Fruit fly (Drosophila melanogaster) whole organism, embryonic: ENCODE measurements around the gene CG7080.

Source experiments
- Blimp-1 ChIP-seq: fragments of 200-800 bp; sonication (Bioruptor generic); optimal IDR thresholded peaks from 3 replicates; lab custom pipeline; 2018; ENCODE audit warnings: missing biosample characterization, missing genetic modification characterization, mild to moderate bottlenecking, moderate library complexity, missing genetic modification reagents
- CG10147 ChIP-seq: fragments of 200-800 bp; sonication (Bioruptor generic); optimal IDR thresholded peaks from 2 replicates; lab custom pipeline; 2019; ENCODE audit warnings: missing biosample characterization, mild to moderate bottlenecking, missing genetic modification characterization, moderate library complexity
- CG10267 ChIP-seq: fragments of 200-800 bp; sonication (Bioruptor generic); optimal IDR thresholded peaks from 2 replicates; lab custom pipeline; 2018; ENCODE audit warnings: missing biosample characterization, mild to moderate bottlenecking, missing genetic modification characterization, moderate library complexity
- CG1233 ChIP-seq: fragments of 200-800 bp; sonication (Bioruptor generic); optimal IDR thresholded peaks from 4 replicates; lab custom pipeline; 2018; ENCODE audit warnings: missing biosample characterization, mild to moderate bottlenecking, missing genetic modification characterization
- CG13624 ChIP-seq: fragments of 200-800 bp; sonication (Bioruptor generic); optimal IDR thresholded peaks from 2 replicates; lab custom pipeline; 2016; ENCODE audit warnings: missing biosample characterization, missing genetic modification characterization
- CG13894 ChIP-seq: fragments of 200-800 bp; sonication (Bioruptor generic); optimal IDR thresholded peaks from 3 replicates; lab custom pipeline; 2018; ENCODE audit warnings: missing biosample characterization, mild to moderate bottlenecking, missing genetic modification characterization, moderate library complexity
- CG15601 ChIP-seq: fragments of 200-800 bp; sonication (Bioruptor generic); optimal IDR thresholded peaks from 3 replicates; lab custom pipeline; 2019; ENCODE audit warnings: missing biosample characterization, mild to moderate bottlenecking, missing genetic modification characterization, moderate library complexity
- CG17359 ChIP-seq: fragments of 200-800 bp; sonication (Bioruptor generic); optimal IDR thresholded peaks from 3 replicates; lab custom pipeline; 2018; ENCODE audit warnings: missing biosample characterization, mild to moderate bottlenecking, missing genetic modification characterization, moderate library complexity
- CG2202 ChIP-seq: fragments of 200-800 bp; sonication (Bioruptor generic); optimal IDR thresholded peaks from 2 replicates; lab custom pipeline; 2018; ENCODE audit warnings: missing biosample characterization, mild to moderate bottlenecking, missing genetic modification characterization
- CG32772 ChIP-seq: fragments of 200-800 bp; sonication (Bioruptor generic); IDR thresholded peaks from 2 replicates; pipeline ENCODE4 v1.3.6; 2022; ENCODE audit warnings: missing biosample characterization, missing genetic modification characterization
- CG8290 ChIP-seq, 3 experiments: fragments of 200-800 bp; sonication (Bioruptor generic); optimal IDR thresholded peaks; 2 replicates each; lab custom pipeline; 2016 to 2019; ENCODE audit warnings: missing biosample characterization in 3 of 3, missing genetic modification characterization in 3 of 3, mild to moderate bottlenecking in 2 of 3, moderate library complexity in 1 of 3
- CG8924 ChIP-seq: fragments of 200-800 bp; optimal IDR thresholded peaks from 3 replicates; lab custom pipeline; 2019; ENCODE audit warnings: missing biosample characterization, mild to moderate bottlenecking, missing genetic modification characterization, moderate library complexity
- CG9215 ChIP-seq: fragments of 200-800 bp; sonication (Bioruptor generic); IDR thresholded peaks from 2 replicates; pipeline ENCODE4 v1.3.6; 2022; ENCODE audit warnings: missing biosample characterization, missing genetic modification characterization
- CG9876 ChIP-seq: fragments of 200-800 bp; sonication (Bioruptor generic); optimal IDR thresholded peaks from 2 replicates; lab custom pipeline; 2016; ENCODE audit warnings: missing biosample characterization, missing genetic modification characterization
- Camta ChIP-seq: fragments of 200-800 bp; sonication (Bioruptor generic); optimal IDR thresholded peaks from 2 replicates; lab custom pipeline; 2016; ENCODE audit warnings: missing biosample characterization, missing genetic modification characterization
- Dll ChIP-seq: fragments of 200-800 bp; sonication (Bioruptor generic); IDR thresholded peaks from 4 replicates; pipeline ENCODE4 v1.3.6; 2022; ENCODE audit warnings: missing biosample characterization, missing genetic modification characterization; ENCODE audit not compliant: partially characterized antibody
- ERR ChIP-seq: fragments of 200-800 bp; sonication (Bioruptor generic); optimal IDR thresholded peaks from 2 replicates; lab custom pipeline; 2016; ENCODE audit warnings: missing biosample characterization, missing genetic modification characterization
- Eip74EF ChIP-seq, 2 experiments: fragments of 200-800 bp in 1 of 2; fragments of >200 bp in 1 of 2; sonication (Bioruptor generic) in 1 of 2; optimal IDR thresholded peaks; 2 replicates each; lab custom pipeline; 2017 to 2019; ENCODE audit warnings: missing biosample characterization in 2 of 2, missing genetic modification characterization in 2 of 2, mild to moderate bottlenecking in 1 of 2, moderate library complexity in 1 of 2
- Elba2 ChIP-seq: fragments of 200-800 bp; sonication (Bioruptor generic); optimal IDR thresholded peaks from 3 replicates; lab custom pipeline; 2016; ENCODE audit warnings: missing biosample characterization, missing genetic modification characterization
- GATAe ChIP-seq: fragments of 200-800 bp; sonication (Bioruptor generic); conservative IDR thresholded peaks from 2 replicates; pipeline ENCODE4 v1.3.6; 2022; ENCODE audit warnings: missing biosample characterization, missing genetic modification characterization
- H2.0 ChIP-seq: fragments of 200-800 bp; sonication (Bioruptor generic); IDR thresholded peaks from 2 replicates; pipeline ENCODE4 v1.3.6; 2022; ENCODE audit warnings: missing biosample characterization, missing genetic modification characterization
- Hr51 ChIP-seq, 2 experiments: fragments of 200-800 bp; sonication (Bioruptor generic); optimal IDR thresholded peaks; 2 replicates in 1 of 2; 3 replicates in 1 of 2; lab custom pipeline; 2016 to 2018; ENCODE audit warnings: missing biosample characterization in 2 of 2, missing genetic modification characterization in 2 of 2, mild to moderate bottlenecking in 1 of 2, moderate library complexity in 1 of 2
- MESR4 ChIP-seq: fragments of 200-800 bp; sonication (Bioruptor generic); optimal IDR thresholded peaks from 2 replicates; lab custom pipeline; 2018; ENCODE audit warnings: missing biosample characterization, mild to moderate bottlenecking, missing genetic modification characterization, moderate library complexity
- Mad ChIP-seq: fragments of 200-800 bp; sonication (Bioruptor generic); optimal IDR thresholded peaks from 2 replicates; lab custom pipeline; 2016; ENCODE audit warnings: missing biosample characterization, missing genetic modification characterization
- Pdp1 ChIP-seq, 2 experiments: fragments of 200-800 bp; sonication (Bioruptor generic); optimal IDR thresholded peaks; 3 replicates each; lab custom pipeline; 2016; ENCODE audit warnings: missing biosample characterization in 2 of 2, missing genetic modification characterization in 2 of 2, mild to moderate bottlenecking in 1 of 2, moderate library complexity in 1 of 2
- Stat92E ChIP-seq, 3 experiments: fragments of >200 bp in 2 of 3; fragments of 200-800 bp in 1 of 3; sonication (Bioruptor generic) in 1 of 3; optimal IDR thresholded peaks; 2 replicates each; lab custom pipeline; 2017 to 2019; ENCODE audit warnings: missing biosample characterization in 3 of 3, missing genetic modification characterization in 3 of 3, mild to moderate bottlenecking in 1 of 3, moderate library complexity in 1 of 3
- Tbp ChIP-seq: fragments of >200 bp; optimal IDR thresholded peaks from 2 replicates; lab custom pipeline; 2018; ENCODE audit warnings: missing biosample characterization, missing genetic modification characterization
- ab ChIP-seq: fragments of 200-800 bp; sonication (Bioruptor generic); optimal IDR thresholded peaks from 2 replicates; lab custom pipeline; 2016; ENCODE audit warnings: missing biosample characterization, missing genetic modification characterization
- dmrt11E ChIP-seq: fragments of 200-800 bp; sonication (Bioruptor generic); optimal IDR thresholded peaks from 3 replicates; lab custom pipeline; 2018; ENCODE audit warnings: missing biosample characterization, mild to moderate bottlenecking, missing genetic modification characterization, moderate library complexity
- emc ChIP-seq: fragments of 200-800 bp; sonication (Bioruptor generic); optimal IDR thresholded peaks from 2 replicates; lab custom pipeline; 2016; ENCODE audit warnings: missing biosample characterization, missing genetic modification characterization
- eyg ChIP-seq: fragments of 200-800 bp; sonication (Bioruptor generic); optimal IDR thresholded peaks from 3 replicates; lab custom pipeline; 2016; ENCODE audit warnings: missing biosample characterization, missing genetic modification characterization
- gsb ChIP-seq: fragments of 200-800 bp; sonication (Bioruptor generic); IDR thresholded peaks from 2 replicates; pipeline ENCODE4 v1.3.6; 2022; ENCODE audit warnings: missing biosample characterization, missing genetic modification characterization
- ham ChIP-seq: fragments of 200-800 bp; sonication (Bioruptor generic); IDR thresholded peaks from 2 replicates; pipeline ENCODE4 v1.3.6; 2022; ENCODE audit warnings: missing biosample characterization, missing genetic modification characterization
- kah ChIP-seq: fragments of 200-800 bp; sonication (Bioruptor generic); optimal IDR thresholded peaks from 2 replicates; lab custom pipeline; 2018; ENCODE audit warnings: missing biosample characterization, mild to moderate bottlenecking, missing genetic modification characterization
- lab ChIP-seq: fragments of 200-800 bp; sonication (Bioruptor generic); optimal IDR thresholded peaks from 3 replicates; lab custom pipeline; 2017; ENCODE audit warnings: missing biosample characterization, missing genetic modification characterization, mild to moderate bottlenecking, moderate library complexity, missing genetic modification reagents
- luna ChIP-seq: fragments of 200-800 bp; sonication (Bioruptor generic); optimal IDR thresholded peaks from 2 replicates; lab custom pipeline; 2016; ENCODE audit warnings: missing biosample characterization, missing genetic modification characterization
- maf-S ChIP-seq: fragments of 200-800 bp; sonication (Bioruptor generic); optimal IDR thresholded peaks from 2 replicates; lab custom pipeline; 2016; ENCODE audit warnings: missing biosample characterization, missing genetic modification characterization
- pho ChIP-seq: fragments of 200-800 bp; sonication (Bioruptor generic); optimal IDR thresholded peaks from 2 replicates; lab custom pipeline; 2016; ENCODE audit warnings: missing biosample characterization, missing genetic modification characterization
- phol ChIP-seq: fragments of 200-800 bp; sonication (Bioruptor generic); optimal IDR thresholded peaks from 3 replicates; lab custom pipeline; 2018; ENCODE audit warnings: missing biosample characterization, mild to moderate bottlenecking, missing genetic modification characterization, moderate library complexity
- pita ChIP-seq: fragments of 200-800 bp; sonication (Bioruptor generic); optimal IDR thresholded peaks from 2 replicates; lab custom pipeline; 2017; ENCODE audit warnings: missing biosample characterization, mild to moderate bottlenecking, missing genetic modification characterization
- row ChIP-seq: fragments of 200-800 bp; sonication (Bioruptor generic); IDR thresholded peaks from 3 replicates; pipeline ENCODE4 v1.3.6; 2022; ENCODE audit warnings: missing biosample characterization, missing genetic modification characterization
- schlank ChIP-seq: fragments of 200-800 bp; sonication (Bioruptor generic); optimal IDR thresholded peaks from 2 replicates; lab custom pipeline; 2018; ENCODE audit warnings: missing biosample characterization, mild to moderate bottlenecking, missing genetic modification characterization
- slbo ChIP-seq: fragments of 200-800 bp; sonication (Bioruptor generic); IDR thresholded peaks from 2 replicates; pipeline ENCODE4 v1.3.6; 2022; ENCODE audit warnings: missing biosample characterization, missing genetic modification characterization
- sqz ChIP-seq: fragments of 200-800 bp; sonication (Bioruptor generic); optimal IDR thresholded peaks from 3 replicates; lab custom pipeline; 2018; ENCODE audit warnings: missing biosample characterization, mild to moderate bottlenecking, missing genetic modification characterization
- tll ChIP-seq, 2 experiments: fragments of 200-800 bp in 1 of 2; fragments of >200 bp in 1 of 2; sonication (Bioruptor generic) in 1 of 2; optimal IDR thresholded peaks; 2 replicates each; lab custom pipeline; 2017 to 2019; ENCODE audit warnings: missing biosample characterization in 2 of 2, missing genetic modification characterization in 2 of 2, mild to moderate bottlenecking in 1 of 2, moderate library complexity in 1 of 2
- tx ChIP-seq: fragments of 200-800 bp; sonication (Bioruptor generic); optimal IDR thresholded peaks from 2 replicates; lab custom pipeline; 2016; ENCODE audit warnings: missing biosample characterization, missing genetic modification characterization

CG7080 gene

dm6 chr3R:22356464-22357410 is 27.6 kb downstream of the CG7080 start, which contains the start of gene Sar1 (continued):
- TF ChIP-seq tll (GFP tag; optimal IDR thresholded peaks at IDR 0.05; lab: Kevin White, UChicago): peak in 1 of 2 experiments; percentile 53
- TF ChIP-seq gsb (GFP tag; lab: Robert Waterston, UW): no peak
- TF ChIP-seq Camta (GFP tag; lab: Kevin White, UChicago): peak; percentile 35
- TF ChIP-seq ham: no peak; the same call in 1 of the 2 replicates
- TF ChIP-seq Dll (GFP tag; lab: Robert Waterston, UW): peak; percentile 95
- peak; percentile 55 for TF ChIP-seq CG32772 (GFP tag; lab: Robert Waterston, UW)
- peak; percentile 5 for TF ChIP-seq dmrt11E (tag; lab: Kevin White, UChicago)
- TF ChIP-seq CG8924: peak; percentile 22
- no peak for TF ChIP-seq CG1233 (GFP tag; lab: Kevin White, UChicago)
- TF ChIP-seq Pdp1 (GFP tag; optimal IDR thresholded peaks at IDR 0.05; lab: Kevin White, UChicago): peak in 1 of 2 experiments; percentile 59
- TF ChIP-seq tx: peak; percentile 45
- no peak for TF ChIP-seq CG17359 (tag; lab: Kevin White, UChicago)
- no peak for TF ChIP-seq eyg (GFP tag; lab: Kevin White, UChicago)
- peak; percentile 47 for TF ChIP-seq CG13624 (GFP tag; lab: Kevin White, UChicago)
- TF ChIP-seq sqz: peak; percentile 91
- no peak for TF ChIP-seq GATAe (GFP tag; lab: Robert Waterston, UW)
- TF ChIP-seq phol: peak; percentile 73
- peak; percentile 15 for TF ChIP-seq emc (GFP tag; lab: Kevin White, UChicago)
- TF ChIP-seq row (GFP tag; lab: Robert Waterston, UW): peak; percentile 44; the same call in 2 of the 3 replicates
- no peak for TF ChIP-seq schlank (tag; lab: Kevin White, UChicago)
- peak; percentile 76 for TF ChIP-seq Elba2 (GFP tag; lab: Kevin White, UChicago)
- TF ChIP-seq Tbp (GFP tag; lab: Kevin White, UChicago): no peak
- TF ChIP-seq slbo (GFP tag; lab: Robert Waterston, UW): peak; percentile 67
- TF ChIP-seq CG9215 (GFP tag; lab: Robert Waterston, UW): no peak
- peak; percentile 55 for TF ChIP-seq CG8290 (GFP tag; optimal IDR thresholded peaks at IDR 0.05; lab: Kevin White, UChicago)
- TF ChIP-seq CG8290 (tag; optimal IDR thresholded peaks at IDR 0.05; lab: Kevin White, UChicago): peak in 1 of 2 experiments; percentile 92
- peak; percentile 73 for TF ChIP-seq CG10267 (tag; lab: Kevin White, UChicago)
- TF ChIP-seq ERR: peak; percentile 46
- TF ChIP-seq Mad (GFP tag; lab: Kevin White, UChicago): peak; percentile 63
- TF ChIP-seq CG10147 (GFP tag; lab: Kevin White, UChicago): no peak
- peak; percentile 12 for TF ChIP-seq CG2202 (tag; lab: Kevin White, UChicago)
- TF ChIP-seq kah (GFP tag; lab: Kevin White, UChicago): no peak
- TF ChIP-seq pita (GFP tag; lab: Kevin White, UChicago): peak; percentile 97
- peak; percentile 11 for TF ChIP-seq lab (GFP tag; lab: Kevin White, UChicago)
- peak; percentile 86 for TF ChIP-seq MESR4 (GFP tag; lab: Kevin White, UChicago)
- TF ChIP-seq CG9876: peak; percentile 40
- no peak for TF ChIP-seq maf-S (GFP tag; lab: Kevin White, UChicago)
- no peak for TF ChIP-seq ab (GFP tag; lab: Kevin White, UChicago)
- peak in 1 of 2 experiments; percentile 83 for TF ChIP-seq Eip74EF (GFP tag; optimal IDR thresholded peaks at IDR 0.05; lab: Kevin White, UChicago)
- 0 out of 2 replicates have a peak, but pooled peaks have one; percentile 9 for TF ChIP-seq H2.0 (GFP tag; lab: Robert Waterston, UW)
- TF ChIP-seq CG13894 (tag; lab: Kevin White, UChicago): no peak
- TF ChIP-seq CG15601: peak; percentile 66
- TF ChIP-seq pho (GFP tag; lab: Kevin White, UChicago): peak; percentile 72
- TF ChIP-seq Blimp-1 (GFP tag; lab: Kevin White, UChicago): peak; percentile 11
- no peak for TF ChIP-seq luna
- peak in 1 of 2 experiments; percentile 32 for TF ChIP-seq Hr51 (GFP tag; optimal IDR thresholded peaks at IDR 0.05; lab: Kevin White, UChicago)
- TF ChIP-seq Stat92E (GFP tag; optimal IDR thresholded peaks at IDR 0.05; lab: Kevin White, UChicago): peak in 1 of 3 experiments; percentile 90
